Fruit fly (Drosophila melanogaster) whole organism, embryonic: ENCODE results near the gene Lon.

ENCODE experiments used
- BEAF-32 ChIP-seq: fragments of 200-800 bp; sonication (Bioruptor generic); optimal IDR thresholded peaks from 3 replicates; lab custom pipeline; 2017; ENCODE audit warnings: missing biosample characterization, missing genetic modification characterization, mild to moderate bottlenecking, moderate library complexity, missing genetic modification reagents
- CG10321 ChIP-seq: fragments of 200-800 bp; sonication (Bioruptor generic); IDR thresholded peaks from 2 replicates; pipeline ENCODE4 v1.3.6; 2022; ENCODE audit warnings: missing biosample characterization, missing genetic modification characterization
- CG10979 ChIP-seq: fragments of 200-800 bp; sonication (Bioruptor generic); optimal IDR thresholded peaks from 2 replicates; lab custom pipeline; 2018; ENCODE audit warnings: missing biosample characterization, mild to moderate bottlenecking, missing genetic modification characterization, moderate library complexity
- CG11504 ChIP-seq: fragments of 200-800 bp; sonication (Bioruptor generic); optimal IDR thresholded peaks from 3 replicates; lab custom pipeline; 2019; ENCODE audit warnings: missing biosample characterization, mild to moderate bottlenecking, missing genetic modification characterization, moderate library complexity
- CG12744 ChIP-seq: fragments of 200-800 bp; sonication (Bioruptor generic); optimal IDR thresholded peaks from 2 replicates; lab custom pipeline; 2016; ENCODE audit warnings: missing biosample characterization, missing genetic modification characterization
- CG13296 ChIP-seq: fragments of 200-800 bp; sonication (Bioruptor generic); optimal IDR thresholded peaks from 3 replicates; lab custom pipeline; 2018; ENCODE audit warnings: missing biosample characterization, mild to moderate bottlenecking, missing genetic modification characterization
- CG1603 ChIP-seq: fragments of 200-800 bp; sonication (Bioruptor generic); optimal IDR thresholded peaks from 2 replicates; lab custom pipeline; 2019; ENCODE audit warnings: missing biosample characterization, mild to moderate bottlenecking, missing genetic modification characterization, moderate library complexity
- CG18262 ChIP-seq: fragments of 200-800 bp; optimal IDR thresholded peaks from 3 replicates; lab custom pipeline; 2019; ENCODE audit warnings: missing biosample characterization, mild to moderate bottlenecking, missing genetic modification characterization, moderate library complexity
- CG2120 ChIP-seq: fragments of 200-800 bp; sonication (Bioruptor generic); optimal IDR thresholded peaks from 3 replicates; lab custom pipeline; 2016; ENCODE audit warnings: missing biosample characterization, missing genetic modification characterization
- CG2199 ChIP-seq: fragments of 200-800 bp; sonication (Bioruptor generic); IDR thresholded peaks from 3 replicates; pipeline ENCODE4 v1.3.6; 2022; ENCODE audit warnings: missing biosample characterization, missing genetic modification characterization
- CG3281 ChIP-seq: fragments of 200-800 bp; sonication (Bioruptor generic); optimal IDR thresholded peaks from 3 replicates; lab custom pipeline; 2017; ENCODE audit warnings: missing biosample characterization, mild to moderate bottlenecking, missing genetic modification characterization
- CG34376 ChIP-seq: fragments of 200-800 bp; sonication (Bioruptor generic); optimal IDR thresholded peaks from 2 replicates; lab custom pipeline; 2018; ENCODE audit warnings: missing biosample characterization, mild to moderate bottlenecking, missing genetic modification characterization
- CG6791 ChIP-seq: fragments of 200-800 bp; sonication (Bioruptor generic); IDR thresholded peaks from 3 replicates; pipeline ENCODE4 v1.3.6; 2022; ENCODE audit warnings: missing biosample characterization, missing genetic modification characterization; ENCODE audit not compliant: partially characterized antibody
- Hr51 ChIP-seq, 2 experiments: fragments of 200-800 bp; sonication (Bioruptor generic); optimal IDR thresholded peaks; 2 replicates in 1 of 2; 3 replicates in 1 of 2; lab custom pipeline; 2016 to 2018; ENCODE audit warnings: missing biosample characterization in 2 of 2, missing genetic modification characterization in 2 of 2, mild to moderate bottlenecking in 1 of 2, moderate library complexity in 1 of 2
- Hr78 ChIP-seq, 2 experiments: fragments of 200-800 bp in 1 of 2; fragments of >200 bp in 1 of 2; sonication (Bioruptor generic) in 1 of 2; optimal IDR thresholded peaks; 2 replicates each; lab custom pipeline; 2017 to 2019; ENCODE audit warnings: missing biosample characterization in 2 of 2, missing genetic modification characterization in 2 of 2, mild to moderate bottlenecking in 1 of 2, moderate library complexity in 1 of 2
- MBD-R2 ChIP-seq: fragments of 200-800 bp; sonication (Bioruptor generic); IDR thresholded peaks from 2 replicates; pipeline ENCODE4 v1.3.6; 2022; ENCODE audit warnings: missing biosample characterization, missing genetic modification characterization
- MESR4 ChIP-seq: fragments of 200-800 bp; sonication (Bioruptor generic); optimal IDR thresholded peaks from 2 replicates; lab custom pipeline; 2018; ENCODE audit warnings: missing biosample characterization, mild to moderate bottlenecking, missing genetic modification characterization, moderate library complexity
- Med ChIP-seq: fragments of 200-800 bp; sonication (Bioruptor generic); peaks from one replicate; lab custom pipeline; 2016; ENCODE audit warnings: missing biosample characterization, missing genetic modification characterization, mild to moderate bottlenecking, inconsistent platforms, moderate library complexity
- Nf-YB ChIP-seq: fragments of 200-800 bp; sonication (Bioruptor generic); optimal IDR thresholded peaks from 3 replicates; lab custom pipeline; 2019; ENCODE audit warnings: missing biosample characterization, mild to moderate bottlenecking, missing genetic modification characterization, moderate library complexity
- Pdp1 ChIP-seq, 2 experiments: fragments of 200-800 bp; sonication (Bioruptor generic); optimal IDR thresholded peaks; 3 replicates each; lab custom pipeline; 2016; ENCODE audit warnings: missing biosample characterization in 2 of 2, missing genetic modification characterization in 2 of 2, mild to moderate bottlenecking in 1 of 2, moderate library complexity in 1 of 2
- Sry-δ ChIP-seq: fragments of 200-800 bp; sonication (Bioruptor generic); optimal IDR thresholded peaks from 2 replicates; lab custom pipeline; 2016; ENCODE audit warnings: missing biosample characterization, missing genetic modification characterization
- Usf ChIP-seq: fragments of 200-800 bp; sonication (Bioruptor generic); optimal IDR thresholded peaks from 2 replicates; lab custom pipeline; 2017; ENCODE audit warnings: missing genotype, missing biosample characterization, missing genetic modification characterization
- YL-1 ChIP-seq: fragments of 200-800 bp; sonication (Bioruptor generic); optimal IDR thresholded peaks from 3 replicates; lab custom pipeline; 2017; ENCODE audit warnings: missing biosample characterization, mild to moderate bottlenecking, missing genetic modification characterization
- ap ChIP-seq: fragments of 200-800 bp; sonication (Bioruptor generic); IDR thresholded peaks from 2 replicates; pipeline ENCODE4 v1.3.6; 2022; ENCODE audit warnings: missing biosample characterization, missing genetic modification characterization
- btn ChIP-seq: fragments of 200-800 bp; sonication (Bioruptor generic); optimal IDR thresholded peaks from 2 replicates; lab custom pipeline; 2016; ENCODE audit warnings: missing biosample characterization, missing genetic modification characterization
- chinmo ChIP-seq: fragments of 200-800 bp; sonication (Bioruptor generic); IDR thresholded peaks from 4 replicates; pipeline ENCODE4 v1.3.6; 2022; ENCODE audit warnings: missing biosample characterization, missing genetic modification characterization; ENCODE audit not compliant: partially characterized antibody
- dati ChIP-seq: fragments of 200-800 bp; sonication (Bioruptor generic); IDR thresholded peaks from 2 replicates; pipeline ENCODE4 v1.3.6; 2022; ENCODE audit warnings: missing biosample characterization, missing genetic modification characterization
- her ChIP-seq: fragments of 200-800 bp; sonication (Bioruptor generic); optimal IDR thresholded peaks from 2 replicates; lab custom pipeline; 2016; ENCODE audit warnings: missing biosample characterization, missing genetic modification characterization
- hth ChIP-seq: fragments of >200 bp; optimal IDR thresholded peaks from 2 replicates; lab custom pipeline; 2017; ENCODE audit warnings: inconsistent platforms
- kay ChIP-seq: fragments of 200-800 bp; sonication (Bioruptor generic); optimal IDR thresholded peaks from 2 replicates; lab custom pipeline; 2016; ENCODE audit warnings: missing biosample characterization, missing genetic modification characterization
- knrl ChIP-seq: fragments of 200-800 bp; sonication (Bioruptor generic); IDR thresholded peaks from 3 replicates; pipeline ENCODE4 v1.3.6; 2022; ENCODE audit warnings: missing biosample characterization, missing genetic modification characterization; ENCODE audit not compliant: partially characterized antibody
- lbe ChIP-seq: fragments of 200-800 bp; sonication (Bioruptor generic); optimal IDR thresholded peaks from 2 replicates; lab custom pipeline; 2016; ENCODE audit warnings: missing biosample characterization, mild to moderate bottlenecking, missing genetic modification characterization
- lilli ChIP-seq: fragments of 200-800 bp; sonication (Bioruptor generic); optimal IDR thresholded peaks from 3 replicates; lab custom pipeline; 2016; ENCODE audit warnings: missing biosample characterization, missing genetic modification characterization
- mam ChIP-seq: fragments of 200-800 bp; sonication (Bioruptor generic); optimal IDR thresholded peaks from 3 replicates; lab custom pipeline; 2016; ENCODE audit warnings: missing biosample characterization, missing genetic modification characterization
- nom ChIP-seq: fragments of 200-800 bp; sonication (Bioruptor generic); optimal IDR thresholded peaks from 2 replicates; lab custom pipeline; 2017; ENCODE audit warnings: missing biosample characterization, missing genetic modification characterization, mild to moderate bottlenecking, moderate library complexity, missing genetic modification reagents
- onecut ChIP-seq: fragments of 200-800 bp; sonication (Bioruptor generic); IDR thresholded peaks from 2 replicates; pipeline ENCODE4 v1.3.6; 2022; ENCODE audit warnings: missing biosample characterization, missing genetic modification characterization
- pros ChIP-seq: fragments of 200-800 bp; sonication (Bioruptor generic); optimal IDR thresholded peaks from 3 replicates; lab custom pipeline; 2019; ENCODE audit warnings: missing biosample characterization, mild to moderate bottlenecking, missing genetic modification characterization, moderate library complexity
- pum ChIP-seq: fragments of 200-800 bp; sonication (Bioruptor generic); optimal IDR thresholded peaks from 2 replicates; lab custom pipeline; 2016; ENCODE audit warnings: missing biosample characterization, missing genetic modification characterization
- ranshi ChIP-seq: fragments of 200-800 bp; sonication (Bioruptor generic); IDR thresholded peaks from 2 replicates; pipeline ENCODE4 v1.3.6; 2022; ENCODE audit warnings: missing biosample characterization, missing genetic modification characterization
- rib ChIP-seq: fragments of 200-800 bp; sonication (Bioruptor generic); IDR thresholded peaks from 2 replicates; pipeline ENCODE4 v1.3.6; 2022; ENCODE audit warnings: missing biosample characterization, missing genetic modification characterization
- row ChIP-seq: fragments of 200-800 bp; sonication (Bioruptor generic); IDR thresholded peaks from 3 replicates; pipeline ENCODE4 v1.3.6; 2022; ENCODE audit warnings: missing biosample characterization, missing genetic modification characterization
- sens ChIP-seq: fragments of 200-800 bp; sonication (Bioruptor generic); peaks from one replicate; lab custom pipeline; 2016; ENCODE audit warnings: missing biosample characterization, missing genetic modification characterization
- tna ChIP-seq: fragments of 200-800 bp; sonication (Bioruptor generic); IDR thresholded peaks from 2 replicates; pipeline ENCODE4 v1.3.6; 2022; ENCODE audit warnings: missing biosample characterization, missing genetic modification characterization; ENCODE audit not compliant: partially characterized antibody
- vvl ChIP-seq: fragments of 200-800 bp; sonication (Bioruptor generic); IDR thresholded peaks from 2 replicates; pipeline ENCODE4 v1.3.6; 2022; ENCODE audit warnings: missing biosample characterization, missing genetic modification characterization
- zen ChIP-seq: fragments of 200-800 bp; sonication (Bioruptor generic); optimal IDR thresholded peaks from 3 replicates; lab custom pipeline; 2018; ENCODE audit warnings: missing biosample characterization, mild to moderate bottlenecking, missing genetic modification characterization, moderate library complexity

Gene Lon

dm6 chr3L:19618072-19618958 lies 6.3 kb upstream of the Lon start, which contains the start of gene asf1 (continued):
- 0 out of 2 replicates have a peak, but pooled peaks have one; percentile 7 for TF ChIP-seq ranshi (GFP tag; lab: Robert Waterston, UW)
- TF ChIP-seq pum (GFP tag; lab: Kevin White, UChicago) = peak; percentile 10
- TF ChIP-seq BEAF-32 = peak; percentile 88
- peak; percentile 66; the same call in 2 of the 3 replicates for TF ChIP-seq row (GFP tag; lab: Robert Waterston, UW)
- TF ChIP-seq dati (GFP tag; lab: Robert Waterston, UW) = no peak
- TF ChIP-seq CG6791 (GFP tag; lab: Robert Waterston, UW) = peak; percentile 67
- TF ChIP-seq mam (GFP tag; lab: Kevin White, UChicago) = peak; percentile 29
- peak; percentile 17 for TF ChIP-seq CG13296 (GFP tag; lab: Kevin White, UChicago)
- TF ChIP-seq Hr51 (GFP tag; optimal IDR thresholded peaks at IDR 0.05; lab: Kevin White, UChicago) = peak in 1 of 2 experiments; percentile 3
- peak; percentile 11; the same call in 1 of the 2 replicates for TF ChIP-seq vvl (GFP tag; lab: Robert Waterston, UW)
- TF ChIP-seq chinmo (GFP tag; lab: Robert Waterston, UW) = peak; percentile 88; the same call in 3 of the 4 replicates
- TF ChIP-seq CG10979 (tag; lab: Kevin White, UChicago) = peak; percentile 19
- peak; percentile 68 for TF ChIP-seq onecut (GFP tag; lab: Robert Waterston, UW)
- peak; percentile 94 for TF ChIP-seq Sry-δ (GFP tag; lab: Kevin White, UChicago)
- peak; percentile 56 for TF ChIP-seq CG2120
- no peak for TF ChIP-seq btn (GFP tag; lab: Kevin White, UChicago)
- peak; percentile 76 for TF ChIP-seq knrl
- TF ChIP-seq kay = no peak
- no peak for TF ChIP-seq pros (GFP tag; lab: Kevin White, UChicago)
- no peak for TF ChIP-seq nom (GFP tag; lab: Kevin White, UChicago)
- TF ChIP-seq CG3281 (GFP tag; lab: Kevin White, UChicago) = no peak
- TF ChIP-seq rib (GFP tag; lab: Robert Waterston, UW) = peak; percentile 58; the same call in 1 of the 2 replicates

DNA sequence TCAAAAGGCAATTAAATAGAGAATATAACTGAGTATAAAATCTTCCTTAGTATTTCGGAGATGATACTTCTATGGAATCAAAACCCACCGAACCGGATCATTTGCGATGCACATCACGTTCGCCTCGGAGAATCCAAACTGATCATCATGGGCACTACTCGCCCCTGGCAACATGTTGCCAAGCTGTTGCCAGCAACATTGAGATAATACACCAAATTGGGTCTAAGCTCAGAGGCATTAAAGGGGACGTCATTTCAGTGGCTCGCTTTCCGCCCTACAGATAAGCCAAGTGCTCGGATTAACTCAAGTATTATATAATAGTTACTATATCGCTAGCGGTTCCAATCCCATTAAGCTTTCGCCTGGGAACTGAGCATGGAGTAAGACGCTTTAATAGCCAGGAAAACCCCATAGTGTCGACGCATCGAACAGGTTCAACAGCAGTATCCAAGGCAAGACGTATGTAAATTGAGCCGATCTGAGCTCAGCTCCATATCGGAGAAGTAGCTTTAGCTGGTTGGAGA lies 6.0 kb downstream of the Lon start, which contains the start of the genes lush and CG9372:
Gene lush (minus strand): TSS at position 117 of the 524 bp plus-strand sequence.
Gene CG9372 (plus strand): TSS at position 235 of the 524 bp plus-strand sequence.
- TF ChIP-seq CG11504 (tag; lab: Kevin White, UChicago) = peak; percentile 98
- no peak for TF ChIP-seq lbe (GFP tag; lab: Kevin White, UChicago)
- TF ChIP-seq CG2199 (GFP tag; lab: Robert Waterston, UW) = 0 out of 3 replicates have a peak, but pooled peaks have one; percentile 51
- peak; percentile 47 for TF ChIP-seq sens (GFP tag; lab: Kevin White, UChicago)
- no peak for TF ChIP-seq CG10321 (GFP tag; lab: Robert Waterston, UW)
- no peak for TF ChIP-seq hth (lab: Kevin White, UChicago)
- peak in 1 of 2 experiments; percentile 95 for TF ChIP-seq Pdp1 (GFP tag; optimal IDR thresholded peaks at IDR 0.05; lab: Kevin White, UChicago)
- TF ChIP-seq CG34376 (GFP tag; lab: Kevin White, UChicago) = peak; percentile 6
- TF ChIP-seq Med (GFP tag; lab: Kevin White, UChicago) = peak; percentile 49

dm6 chr3L:19601413-19601812 lies 10.6 kb downstream of the Lon start, which contains the start of gene CG9368:
Gene CG9368 (plus strand): TSS chr3L:19601633.
- no peak for TF ChIP-seq ap
- no peak for TF ChIP-seq tna (GFP tag; lab: Robert Waterston, UW)
- peak; percentile 83 for TF ChIP-seq MBD-R2
- TF ChIP-seq YL-1 = peak; percentile 10
- TF ChIP-seq zen (tag; lab: Kevin White, UChicago) = no peak
- no peak for TF ChIP-seq Hr78 (GFP tag; optimal IDR thresholded peaks at IDR 0.05; lab: Kevin White, UChicago)
- TF ChIP-seq Nf-YB (GFP tag; lab: Kevin White, UChicago) = no peak
- no peak for TF ChIP-seq lilli (GFP tag; lab: Kevin White, UChicago)
- peak; percentile 100 for TF ChIP-seq onecut (GFP tag; lab: Robert Waterston, UW)
- no peak for TF ChIP-seq her (GFP tag; lab: Kevin White, UChicago)
- no peak for TF ChIP-seq Usf (GFP tag; lab: Kevin White, UChicago)
- TF ChIP-seq CG12744 (GFP tag; lab: Kevin White, UChicago) = no peak
- no peak for TF ChIP-seq CG18262 (tag; lab: Kevin White, UChicago)
- no peak for TF ChIP-seq CG1603
- TF ChIP-seq ranshi (GFP tag; lab: Robert Waterston, UW) = no peak
- peak; percentile 35 for TF ChIP-seq MESR4
